Fruit fly (Drosophila melanogaster) whole organism, embryonic: ENCODE measurements around the gene Dhdds.

Source experiments
- Antp ChIP-seq: fragments of 200-800 bp; sonication (Bioruptor generic); optimal IDR thresholded peaks from 3 replicates; lab custom pipeline; 2016; ENCODE audit warnings: missing biosample characterization, missing genetic modification characterization
- Asciz ChIP-seq: fragments of 200-800 bp; sonication (Bioruptor generic); optimal IDR thresholded peaks from 2 replicates; lab custom pipeline; 2017; ENCODE audit warnings: missing biosample characterization, mild to moderate bottlenecking, missing genetic modification characterization, missing genetic modification reagents
- Bgb ChIP-seq: fragments of 200-800 bp; sonication (Bioruptor generic); IDR thresholded peaks from 2 replicates; pipeline ENCODE4 v1.3.6; 2022; ENCODE audit warnings: missing biosample characterization, missing genetic modification characterization; ENCODE audit not compliant: partially characterized antibody
- CG1024 ChIP-seq: fragments of 200-800 bp; sonication (Bioruptor generic); IDR thresholded peaks from 2 replicates; pipeline ENCODE4 v1.3.6; 2022; ENCODE audit warnings: missing biosample characterization, missing genetic modification characterization
- CG14014 ChIP-seq: fragments of 200-800 bp; sonication (Bioruptor generic); IDR thresholded peaks from 2 replicates; pipeline ENCODE4 v1.3.6; 2022; ENCODE audit warnings: missing biosample characterization, missing genetic modification characterization
- CG14441 ChIP-seq: fragments of 200-800 bp; sonication (Bioruptor generic); IDR thresholded peaks from 2 replicates; pipeline ENCODE4 v1.3.6; 2022; ENCODE audit warnings: missing biosample characterization, missing genetic modification characterization
- CG14667 ChIP-seq: fragments of 200-800 bp; sonication (Bioruptor generic); IDR thresholded peaks from 2 replicates; pipeline ENCODE4 v1.3.6; 2022; ENCODE audit warnings: missing biosample characterization, missing genetic modification characterization
- CG16863 ChIP-seq: fragments of 200-800 bp; sonication (Bioruptor generic); optimal IDR thresholded peaks from 3 replicates; lab custom pipeline; 2016; ENCODE audit warnings: missing biosample characterization, missing genetic modification characterization
- CG1792 ChIP-seq: fragments of 200-800 bp; sonication (Bioruptor generic); optimal IDR thresholded peaks from 2 replicates; lab custom pipeline; 2016; ENCODE audit warnings: missing biosample characterization, missing genetic modification characterization
- CG30403 ChIP-seq: fragments of 200-800 bp; sonication (Bioruptor generic); optimal IDR thresholded peaks from 3 replicates; lab custom pipeline; 2016; ENCODE audit warnings: missing biosample characterization, missing genetic modification characterization
- CG31365 ChIP-seq: fragments of 200-800 bp; sonication (Bioruptor generic); optimal IDR thresholded peaks from 2 replicates; lab custom pipeline; 2018; ENCODE audit warnings: missing biosample characterization, mild to moderate bottlenecking, missing genetic modification characterization
- CG32767 ChIP-seq: fragments of 200-800 bp; sonication (Bioruptor generic); IDR thresholded peaks from 2 replicates; pipeline ENCODE4 v1.3.6; 2022; ENCODE audit warnings: missing biosample characterization, missing genetic modification characterization
- CG34422 ChIP-seq: fragments of 200-800 bp; sonication (Bioruptor generic); IDR thresholded peaks from 3 replicates; pipeline ENCODE4 v1.3.6; 2022; ENCODE audit warnings: missing biosample characterization, missing genetic modification characterization
- CG4707 ChIP-seq: fragments of 200-800 bp; sonication (Bioruptor generic); optimal IDR thresholded peaks from 2 replicates; lab custom pipeline; 2018; ENCODE audit warnings: missing biosample characterization, mild to moderate bottlenecking, missing genetic modification characterization, moderate library complexity
- CG6813 ChIP-seq: fragments of 200-800 bp; sonication (Bioruptor generic); optimal IDR thresholded peaks from 2 replicates; lab custom pipeline; 2017; ENCODE audit warnings: missing biosample characterization, missing genetic modification characterization, mild to moderate bottlenecking, moderate library complexity, missing genetic modification reagents
- CG7357 ChIP-seq: fragments of 200-800 bp; sonication (Bioruptor generic); IDR thresholded peaks from 3 replicates; pipeline ENCODE4 v1.3.6; 2022; ENCODE audit warnings: missing biosample characterization, missing genetic modification characterization
- CG7987 ChIP-seq: fragments of 200-800 bp; sonication (Bioruptor generic); optimal IDR thresholded peaks from 2 replicates; lab custom pipeline; 2018; ENCODE audit warnings: missing biosample characterization, mild to moderate bottlenecking, missing genetic modification characterization, moderate library complexity
- CG8281 ChIP-seq: fragments of 200-800 bp; sonication (Bioruptor generic); optimal IDR thresholded peaks from 2 replicates; lab custom pipeline; 2018; ENCODE audit warnings: missing biosample characterization, mild to moderate bottlenecking, missing genetic modification characterization, moderate library complexity
- CG9932 ChIP-seq: fragments of 200-800 bp; sonication (Bioruptor generic); IDR thresholded peaks from 2 replicates; pipeline ENCODE4 v1.3.6; 2022; ENCODE audit warnings: missing biosample characterization, missing genetic modification characterization
- CkIIα-i1 ChIP-seq: fragments of 200-800 bp; sonication (Bioruptor generic); IDR thresholded peaks from 2 replicates; pipeline ENCODE4 v1.3.6; 2022; ENCODE audit warnings: missing biosample characterization, missing genetic modification characterization
- D ChIP-seq, 2 experiments: fragments of 200-800 bp in 1 of 2; fragments of >200 bp in 1 of 2; sonication (Bioruptor generic) in 1 of 2; optimal IDR thresholded peaks; 2 replicates in 1 of 2; 3 replicates in 1 of 2; lab custom pipeline; 2017; ENCODE audit warnings: mild to moderate bottlenecking in 1 of 2, missing biosample characterization in 1 of 2, missing genetic modification characterization in 1 of 2, missing genetic modification reagents in 1 of 2
- Dp ChIP-seq: fragments of 200-800 bp; sonication (Bioruptor generic); optimal IDR thresholded peaks from 2 replicates; lab custom pipeline; 2018; ENCODE audit warnings: missing biosample characterization, mild to moderate bottlenecking, missing genetic modification characterization, moderate library complexity
- Elba2 ChIP-seq: fragments of 200-800 bp; sonication (Bioruptor generic); optimal IDR thresholded peaks from 3 replicates; lab custom pipeline; 2016; ENCODE audit warnings: missing biosample characterization, missing genetic modification characterization
- HLH4C ChIP-seq: fragments of 200-800 bp; sonication (Bioruptor generic); IDR thresholded peaks from 3 replicates; pipeline ENCODE4 v1.3.6; 2022; ENCODE audit warnings: missing biosample characterization, missing genetic modification characterization; ENCODE audit not compliant: partially characterized antibody
- Hr3 ChIP-seq: fragments of 200-800 bp; sonication (Bioruptor generic); optimal IDR thresholded peaks from 3 replicates; lab custom pipeline; 2016; ENCODE audit warnings: missing biosample characterization, missing genetic modification characterization
- Hr78 ChIP-seq, 2 experiments: fragments of 200-800 bp in 1 of 2; fragments of >200 bp in 1 of 2; sonication (Bioruptor generic) in 1 of 2; optimal IDR thresholded peaks; 2 replicates each; lab custom pipeline; 2017 to 2019; ENCODE audit warnings: missing biosample characterization in 2 of 2, missing genetic modification characterization in 2 of 2, mild to moderate bottlenecking in 1 of 2, moderate library complexity in 1 of 2
- Med ChIP-seq: fragments of 200-800 bp; sonication (Bioruptor generic); peaks from one replicate; lab custom pipeline; 2016; ENCODE audit warnings: missing biosample characterization, missing genetic modification characterization, mild to moderate bottlenecking, inconsistent platforms, moderate library complexity
- Nf-YA ChIP-seq: fragments of 200-800 bp; sonication (Bioruptor generic); IDR thresholded peaks from 2 replicates; pipeline ENCODE4 v1.3.6; 2022; ENCODE audit warnings: missing biosample characterization, missing genetic modification characterization
- Ravus ChIP-seq: fragments of 200-800 bp; sonication (Bioruptor generic); IDR thresholded peaks from 2 replicates; pipeline ENCODE4 v1.3.6; 2022; ENCODE audit warnings: missing biosample characterization, missing genetic modification characterization
- Scr ChIP-seq: fragments of 200-800 bp; sonication (Bioruptor generic); IDR thresholded peaks from 2 replicates; pipeline ENCODE4 v1.3.6; 2022; ENCODE audit warnings: missing biosample characterization, missing genetic modification characterization; ENCODE audit not compliant: partially characterized antibody
- Sin3A ChIP-seq: fragments of >200 bp; optimal IDR thresholded peaks from 2 replicates; lab custom pipeline; 2018
- ab ChIP-seq: fragments of 200-800 bp; sonication (Bioruptor generic); optimal IDR thresholded peaks from 2 replicates; lab custom pipeline; 2016; ENCODE audit warnings: missing biosample characterization, missing genetic modification characterization
- ewg ChIP-seq: fragments of 200-800 bp; sonication (Bioruptor generic); optimal IDR thresholded peaks from 3 replicates; lab custom pipeline; 2017; ENCODE audit warnings: mild to moderate bottlenecking, missing biosample characterization, missing genetic modification reagents, missing genetic modification characterization
- grn ChIP-seq: fragments of 200-800 bp; sonication (Bioruptor generic); optimal IDR thresholded peaks from 3 replicates; lab custom pipeline; 2017; ENCODE audit warnings: missing biosample characterization, missing genetic modification characterization
- hkb ChIP-seq, 2 experiments: fragments of 200-800 bp in 1 of 2; fragments of >200 bp in 1 of 2; sonication (Bioruptor generic) in 1 of 2; IDR thresholded peaks in 1 of 2; optimal IDR thresholded peaks in 1 of 2; 2 replicates each; pipeline versions ENCODE4 v1.3.6 to Lab custom; 2017 to 2022; ENCODE audit warnings: missing biosample characterization in 1 of 2, missing genetic modification characterization in 1 of 2
- kay ChIP-seq: fragments of 200-800 bp; sonication (Bioruptor generic); optimal IDR thresholded peaks from 2 replicates; lab custom pipeline; 2016; ENCODE audit warnings: missing biosample characterization, missing genetic modification characterization
- klu ChIP-seq: fragments of 200-800 bp; sonication (Bioruptor generic); IDR thresholded peaks from 2 replicates; pipeline ENCODE4 v1.3.6; 2022; ENCODE audit warnings: missing biosample characterization, missing genetic modification characterization
- nau ChIP-seq: fragments of 200-800 bp; sonication (Bioruptor generic); optimal IDR thresholded peaks from 3 replicates; lab custom pipeline; 2017; ENCODE audit warnings: missing biosample characterization, mild to moderate bottlenecking, missing genetic modification characterization, missing genetic modification reagents
- nerfin-1 ChIP-seq: fragments of 200-800 bp; sonication (Bioruptor generic); optimal IDR thresholded peaks from 3 replicates; lab custom pipeline; 2019; ENCODE audit warnings: missing biosample characterization, mild to moderate bottlenecking, missing genetic modification characterization, moderate library complexity
- pho ChIP-seq: fragments of 200-800 bp; sonication (Bioruptor generic); optimal IDR thresholded peaks from 2 replicates; lab custom pipeline; 2016; ENCODE audit warnings: missing biosample characterization, missing genetic modification characterization
- phol ChIP-seq: fragments of 200-800 bp; sonication (Bioruptor generic); optimal IDR thresholded peaks from 3 replicates; lab custom pipeline; 2018; ENCODE audit warnings: missing biosample characterization, mild to moderate bottlenecking, missing genetic modification characterization, moderate library complexity
- pum ChIP-seq: fragments of 200-800 bp; sonication (Bioruptor generic); optimal IDR thresholded peaks from 2 replicates; lab custom pipeline; 2016; ENCODE audit warnings: missing biosample characterization, missing genetic modification characterization
- rib ChIP-seq: fragments of 200-800 bp; sonication (Bioruptor generic); IDR thresholded peaks from 2 replicates; pipeline ENCODE4 v1.3.6; 2022; ENCODE audit warnings: missing biosample characterization, missing genetic modification characterization
- slp2 ChIP-seq: fragments of 200-800 bp; sonication (Bioruptor generic); optimal IDR thresholded peaks from 2 replicates; lab custom pipeline; 2016; ENCODE audit warnings: missing biosample characterization, missing genetic modification characterization
- sug ChIP-seq: fragments of 200-800 bp; optimal IDR thresholded peaks from 2 replicates; lab custom pipeline; 2019; ENCODE audit warnings: missing biosample characterization, mild to moderate bottlenecking, missing genetic modification characterization, moderate library complexity
- tup ChIP-seq: fragments of 200-800 bp; sonication (Bioruptor generic); optimal IDR thresholded peaks from 2 replicates; lab custom pipeline; 2016; ENCODE audit warnings: missing biosample characterization, mild to moderate bottlenecking, missing genetic modification characterization, moderate library complexity
- vnd ChIP-seq: fragments of 200-800 bp; sonication (Bioruptor generic); IDR thresholded peaks from 3 replicates; pipeline ENCODE4 v1.3.6; 2022; ENCODE audit warnings: missing biosample characterization, missing genetic modification characterization; ENCODE audit not compliant: partially characterized antibody
- wor ChIP-seq: fragments of 200-800 bp; sonication (Bioruptor generic); IDR thresholded peaks from 2 replicates; pipeline ENCODE4 v1.3.6; 2022; ENCODE audit warnings: missing biosample characterization, missing genetic modification characterization
- zf30C ChIP-seq: fragments of 200-800 bp; sonication (Bioruptor generic); optimal IDR thresholded peaks from 3 replicates; lab custom pipeline; 2018; ENCODE audit warnings: missing biosample characterization, mild to moderate bottlenecking, missing genetic modification characterization

Dhdds gene

dm6 chrX:7972363-7972942, 39.3 kb upstream of the Dhdds start (continued):
- no peak for TF ChIP-seq zf30C (GFP tag; lab: Kevin White, UChicago)
- TF ChIP-seq CG34422 (GFP tag; lab: Robert Waterston, UW), result peak; percentile 91
- no peak for TF ChIP-seq Elba2 (GFP tag; lab: Kevin White, UChicago)
- no peak for TF ChIP-seq vnd (GFP tag; lab: Robert Waterston, UW)
- TF ChIP-seq tup (GFP tag; lab: Kevin White, UChicago), result peak; percentile 61
- TF ChIP-seq CG7357, result peak; percentile 81
- TF ChIP-seq ab, result peak; percentile 42
- peak; percentile 90 for TF ChIP-seq CG6813
- TF ChIP-seq Nf-YA, result peak; percentile 75
- TF ChIP-seq HLH4C, result no peak
- TF ChIP-seq Med, result peak; percentile 94
- TF ChIP-seq phol (tag; lab: Kevin White, UChicago), result peak; percentile 88
- TF ChIP-seq Bgb (GFP tag; lab: Robert Waterston, UW), result no peak
- TF ChIP-seq klu (GFP tag; lab: Robert Waterston, UW), result peak; percentile 55
- TF ChIP-seq Ravus (GFP tag; lab: Robert Waterston, UW), result peak; percentile 38
- TF ChIP-seq pho (GFP tag; lab: Kevin White, UChicago), result no peak
- peak; percentile 67 for TF ChIP-seq CG9932 (GFP tag; lab: Robert Waterston, UW)
- TF ChIP-seq CG4707 (GFP tag; lab: Kevin White, UChicago), result peak; percentile 77
- peak; percentile 59 for TF ChIP-seq pum (GFP tag; lab: Kevin White, UChicago)
- peak; percentile 60 for TF ChIP-seq CG7987 (GFP tag; lab: Kevin White, UChicago)
- peak; percentile 76 for TF ChIP-seq CG14667
- peak; percentile 78 for TF ChIP-seq CG1024 (GFP tag; lab: Robert Waterston, UW)
- TF ChIP-seq CG16863 (GFP tag; lab: Kevin White, UChicago), result peak; percentile 74
- peak; percentile 85 for TF ChIP-seq CG14441 (GFP tag; lab: Robert Waterston, UW)
- peak; percentile 58 for TF ChIP-seq CG31365 (tag; lab: Kevin White, UChicago)
- peak; percentile 83 for TF ChIP-seq nau (GFP tag; lab: Kevin White, UChicago)
- no peak for TF ChIP-seq D (optimal IDR thresholded peaks at IDR 0.05; lab: Kevin White, UChicago)
- TF ChIP-seq D (GFP tag; optimal IDR thresholded peaks at IDR 0.05; lab: Kevin White, UChicago), result peak; percentile 87
- TF ChIP-seq kay (GFP tag; lab: Kevin White, UChicago), result peak; percentile 66
- TF ChIP-seq grn, result peak; percentile 1
- peak; percentile 53 for TF ChIP-seq slp2 (GFP tag; lab: Kevin White, UChicago)
- peak; percentile 86 for TF ChIP-seq CG14014 (GFP tag; lab: Robert Waterston, UW)
- TF ChIP-seq Sin3A, result no peak
- TF ChIP-seq Hr78 (GFP tag; optimal IDR thresholded peaks at IDR 0.05; lab: Kevin White, UChicago), result peak in 1 of 2 experiments; percentile 68
- TF ChIP-seq CG32767 (GFP tag; lab: Robert Waterston, UW), result peak; percentile 77
- peak; percentile 87 for TF ChIP-seq Asciz (GFP tag; lab: Kevin White, UChicago)
- TF ChIP-seq Hr3 (GFP tag; lab: Kevin White, UChicago), result peak; percentile 79
- TF ChIP-seq sug (tag; lab: Kevin White, UChicago), result peak; percentile 39
- TF ChIP-seq rib (GFP tag; lab: Robert Waterston, UW), result peak; percentile 70; the same call in 1 of the 2 replicates
- peak; percentile 87 for TF ChIP-seq ewg (GFP tag; lab: Kevin White, UChicago)
- peak; percentile 83 for TF ChIP-seq nerfin-1 (tag; lab: Kevin White, UChicago)
- peak; percentile 34 for TF ChIP-seq CG1792 (GFP tag; lab: Kevin White, UChicago)
- TF ChIP-seq hkb (optimal IDR thresholded peaks at IDR 0.05; lab: Kevin White, UChicago), result no peak
- peak; percentile 92 for TF ChIP-seq hkb (GFP tag; IDR thresholded peaks at IDR 0.05; lab: Robert Waterston, UW)
- TF ChIP-seq Dp (GFP tag; lab: Kevin White, UChicago), result no peak
- peak; percentile 86 for TF ChIP-seq CG30403 (GFP tag; lab: Kevin White, UChicago)
- no peak for TF ChIP-seq Scr (GFP tag; lab: Robert Waterston, UW)
- TF ChIP-seq CkIIα-i1 (GFP tag; lab: Robert Waterston, UW), result no peak
- TF ChIP-seq CG8281, result peak; percentile 69
- peak; percentile 49 for TF ChIP-seq Antp (GFP tag; lab: Kevin White, UChicago)
- TF ChIP-seq wor (GFP tag; lab: Robert Waterston, UW), result peak; percentile 81
